Fruit fly (Drosophila melanogaster) whole organism, embryonic: ENCODE measurements around the gene Syp.
A peak's percentile ranks its signal among the peaks of the same experiment; 100 is the strongest.

Experiments used
- Asciz ChIP-seq: fragments of 200-800 bp; sonication (Bioruptor generic); optimal IDR thresholded peaks from 2 replicates; lab custom pipeline; 2017; ENCODE audit warnings: missing biosample characterization, mild to moderate bottlenecking, missing genetic modification characterization, missing genetic modification reagents
- Awh ChIP-seq: fragments of 200-800 bp; sonication (Bioruptor generic); IDR thresholded peaks from 2 replicates; pipeline ENCODE4, ENCODE4 v1.3.6; 2022; ENCODE audit warnings: missing biosample characterization, missing genetic modification characterization
- CG10209 ChIP-seq: fragments of 200-800 bp; sonication (Bioruptor generic); optimal IDR thresholded peaks from 3 replicates; lab custom pipeline; 2017; ENCODE audit warnings: missing biosample characterization, mild to moderate bottlenecking, missing genetic modification characterization, missing genetic modification reagents
- CG10654 ChIP-seq: fragments of 200-800 bp; sonication (Bioruptor generic); optimal IDR thresholded peaks from 2 replicates; lab custom pipeline; 2016; ENCODE audit warnings: missing biosample characterization, missing genetic modification characterization
- CG11456 ChIP-seq: fragments of 200-800 bp; sonication (Bioruptor generic); IDR thresholded peaks from 3 replicates; pipeline ENCODE4 v1.3.6; 2022; ENCODE audit warnings: missing biosample characterization, missing genetic modification characterization
- CG11696 ChIP-seq: fragments of 200-800 bp; sonication (Bioruptor generic); IDR thresholded peaks from 2 replicates; pipeline ENCODE4 v1.3.6; 2022; ENCODE audit warnings: missing biosample characterization, missing genetic modification characterization
- CG11723 ChIP-seq: fragments of 200-800 bp; sonication (Bioruptor generic); optimal IDR thresholded peaks from 2 replicates; lab custom pipeline; 2017; ENCODE audit warnings: missing biosample characterization, mild to moderate bottlenecking, missing genetic modification characterization
- CG12299 ChIP-seq: fragments of 200-800 bp; sonication (Bioruptor generic); optimal IDR thresholded peaks from 2 replicates; lab custom pipeline; 2018; ENCODE audit warnings: missing biosample characterization, mild to moderate bottlenecking, missing genetic modification characterization
- CG13296 ChIP-seq: fragments of 200-800 bp; sonication (Bioruptor generic); optimal IDR thresholded peaks from 3 replicates; lab custom pipeline; 2018; ENCODE audit warnings: missing biosample characterization, mild to moderate bottlenecking, missing genetic modification characterization
- CG13424 ChIP-seq: fragments of 200-800 bp; sonication (Bioruptor generic); optimal IDR thresholded peaks from 2 replicates; lab custom pipeline; 2019; ENCODE audit warnings: missing biosample characterization, mild to moderate bottlenecking, missing genetic modification characterization, moderate library complexity
- CG14014 ChIP-seq: fragments of 200-800 bp; sonication (Bioruptor generic); IDR thresholded peaks from 2 replicates; pipeline ENCODE4 v1.3.6; 2022; ENCODE audit warnings: missing biosample characterization, missing genetic modification characterization
- CG14050 ChIP-seq: fragments of 200-800 bp; sonication (Bioruptor generic); IDR thresholded peaks from 3 replicates; pipeline ENCODE4 v1.3.6; 2022; ENCODE audit warnings: missing biosample characterization, missing genetic modification characterization
- CG14965 ChIP-seq: fragments of 200-800 bp; sonication (Bioruptor generic); optimal IDR thresholded peaks from 2 replicates; lab custom pipeline; 2016; ENCODE audit warnings: missing biosample characterization, missing genetic modification characterization, borderline replicate concordance
- CG16863 ChIP-seq: fragments of 200-800 bp; sonication (Bioruptor generic); optimal IDR thresholded peaks from 3 replicates; lab custom pipeline; 2016; ENCODE audit warnings: missing biosample characterization, missing genetic modification characterization
- CG17186 ChIP-seq: fragments of 200-800 bp; sonication (Bioruptor generic); optimal IDR thresholded peaks from 3 replicates; lab custom pipeline; 2017; ENCODE audit warnings: missing biosample characterization, missing genetic modification reagents, missing genetic modification characterization
- CG17328 ChIP-seq: fragments of 200-800 bp; sonication (Bioruptor generic); IDR thresholded peaks from 2 replicates; pipeline ENCODE4 v1.3.6; 2022; ENCODE audit warnings: missing biosample characterization, missing genetic modification characterization
- CG31224 ChIP-seq: fragments of 200-800 bp; sonication (Bioruptor generic); IDR thresholded peaks from 2 replicates; pipeline ENCODE4 v1.3.6; 2022; ENCODE audit warnings: missing biosample characterization, missing genetic modification characterization
- CG6813 ChIP-seq: fragments of 200-800 bp; sonication (Bioruptor generic); optimal IDR thresholded peaks from 2 replicates; lab custom pipeline; 2017; ENCODE audit warnings: missing biosample characterization, missing genetic modification characterization, mild to moderate bottlenecking, moderate library complexity, missing genetic modification reagents
- CG7357 ChIP-seq: fragments of 200-800 bp; sonication (Bioruptor generic); IDR thresholded peaks from 3 replicates; pipeline ENCODE4 v1.3.6; 2022; ENCODE audit warnings: missing biosample characterization, missing genetic modification characterization
- CG7372 ChIP-seq: fragments of 200-800 bp; sonication (Bioruptor generic); IDR thresholded peaks from 2 replicates; pipeline ENCODE4 v1.3.6; 2022; ENCODE audit warnings: missing biosample characterization, missing genetic modification characterization
- CG8089 ChIP-seq: fragments of 200-800 bp; sonication (Bioruptor generic); optimal IDR thresholded peaks from 3 replicates; lab custom pipeline; 2016; ENCODE audit warnings: missing biosample characterization, missing genetic modification characterization
- CG8478 ChIP-seq: fragments of >200 bp; optimal IDR thresholded peaks from 2 replicates; lab custom pipeline; 2018
- Dref ChIP-seq: fragments of 200-800 bp; sonication (Bioruptor generic); IDR thresholded peaks from 2 replicates; pipeline ENCODE4 v1.3.6; 2022; ENCODE audit warnings: missing biosample characterization, missing genetic modification characterization
- HLH54F ChIP-seq: fragments of 200-800 bp; sonication (Bioruptor generic); optimal IDR thresholded peaks from 3 replicates; lab custom pipeline; 2016; ENCODE audit warnings: missing biosample characterization, missing genetic modification characterization
- MBD-R2 ChIP-seq: fragments of 200-800 bp; sonication (Bioruptor generic); IDR thresholded peaks from 2 replicates; pipeline ENCODE4 v1.3.6; 2022; ENCODE audit warnings: missing biosample characterization, missing genetic modification characterization
- Myb ChIP-seq: fragments of 200-800 bp; sonication (Bioruptor generic); optimal IDR thresholded peaks from 2 replicates; lab custom pipeline; 2016; ENCODE audit warnings: missing biosample characterization, missing genetic modification characterization
- NC2β ChIP-seq: fragments of 200-800 bp; sonication (Bioruptor generic); optimal IDR thresholded peaks from 2 replicates; lab custom pipeline; 2016; ENCODE audit warnings: missing biosample characterization, missing genetic modification characterization
- Opbp ChIP-seq: fragments of 200-800 bp; sonication (Bioruptor generic); IDR thresholded peaks from 3 replicates; pipeline ENCODE4 v1.3.6; 2022; ENCODE audit warnings: missing biosample characterization, missing genetic modification characterization; ENCODE audit not compliant: partially characterized antibody
- Rx ChIP-seq: fragments of 200-800 bp; sonication (Bioruptor generic); IDR thresholded peaks from 2 replicates; pipeline ENCODE4 v1.3.6; 2022; ENCODE audit warnings: missing biosample characterization, missing genetic modification characterization
- YL-1 ChIP-seq: fragments of 200-800 bp; sonication (Bioruptor generic); optimal IDR thresholded peaks from 3 replicates; lab custom pipeline; 2017; ENCODE audit warnings: missing biosample characterization, mild to moderate bottlenecking, missing genetic modification characterization
- bbx ChIP-seq: fragments of 200-800 bp; sonication (Bioruptor generic); IDR thresholded peaks from 2 replicates; pipeline ENCODE4 v1.3.6; 2022; ENCODE audit warnings: missing biosample characterization, missing genetic modification characterization; ENCODE audit not compliant: partially characterized antibody
- bigmax ChIP-seq: fragments of 200-800 bp; sonication (Bioruptor generic); optimal IDR thresholded peaks from 2 replicates; lab custom pipeline; 2018; ENCODE audit warnings: missing biosample characterization, mild to moderate bottlenecking, missing genetic modification characterization
- bsh ChIP-seq, 2 experiments: fragments of 200-800 bp; sonication (Bioruptor generic); optimal IDR thresholded peaks; 2 replicates each; lab custom pipeline; 2017 to 2018; ENCODE audit warnings: mild to moderate bottlenecking in 2 of 2, missing biosample characterization in 2 of 2, missing genetic modification characterization in 2 of 2, moderate library complexity in 1 of 2
- cad ChIP-seq: fragments of >200 bp; optimal IDR thresholded peaks from 2 replicates; lab custom pipeline; 2017; ENCODE audit warnings: missing biosample characterization, missing genetic modification characterization
- dan ChIP-seq: fragments of 200-800 bp; sonication (Bioruptor generic); IDR thresholded peaks from 2 replicates; pipeline ENCODE4 v1.3.6; 2022; ENCODE audit warnings: missing biosample characterization, missing genetic modification characterization
- dati ChIP-seq: fragments of 200-800 bp; sonication (Bioruptor generic); IDR thresholded peaks from 2 replicates; pipeline ENCODE4 v1.3.6; 2022; ENCODE audit warnings: missing biosample characterization, missing genetic modification characterization
- eyg ChIP-seq: fragments of 200-800 bp; sonication (Bioruptor generic); optimal IDR thresholded peaks from 3 replicates; lab custom pipeline; 2016; ENCODE audit warnings: missing biosample characterization, missing genetic modification characterization
- fd64A ChIP-seq: fragments of 200-800 bp; sonication (Bioruptor generic); optimal IDR thresholded peaks from 3 replicates; lab custom pipeline; 2018; ENCODE audit warnings: missing biosample characterization, mild to moderate bottlenecking, missing genetic modification characterization
- fu2 ChIP-seq: fragments of 200-800 bp; sonication (Bioruptor generic); optimal IDR thresholded peaks from 2 replicates; lab custom pipeline; 2016; ENCODE audit warnings: missing biosample characterization, missing genetic modification characterization
- gro ChIP-seq: fragments of 200-800 bp; sonication (Bioruptor generic); optimal IDR thresholded peaks from 2 replicates; lab custom pipeline; 2016; ENCODE audit warnings: missing biosample characterization, missing genetic modification characterization
- gsb-n ChIP-seq: fragments of 200-800 bp; sonication (Bioruptor generic); optimal IDR thresholded peaks from 3 replicates; lab custom pipeline; 2018; ENCODE audit warnings: missing biosample characterization, mild to moderate bottlenecking, missing genetic modification characterization
- h ChIP-seq: fragments of >200 bp; optimal IDR thresholded peaks from 2 replicates; lab custom pipeline; 2017
- hbn ChIP-seq: fragments of 200-800 bp; sonication (Bioruptor generic); IDR thresholded peaks from 2 replicates; pipeline ENCODE4 v1.3.6; 2022; ENCODE audit warnings: missing biosample characterization, missing genetic modification characterization; ENCODE audit not compliant: partially characterized antibody
- ind ChIP-seq: fragments of 200-800 bp; sonication (Bioruptor generic); optimal IDR thresholded peaks from 3 replicates; lab custom pipeline; 2016; ENCODE audit warnings: missing biosample characterization, missing genetic modification characterization
- insv ChIP-seq, 2 experiments: fragments of 200-800 bp; sonication (Bioruptor generic); optimal IDR thresholded peaks; 3 replicates each; lab custom pipeline; 2016 to 2018; ENCODE audit warnings: missing biosample characterization in 2 of 2, missing genetic modification characterization in 2 of 2
- oc ChIP-seq: fragments of 200-800 bp; sonication (Bioruptor generic); optimal IDR thresholded peaks from 2 replicates; lab custom pipeline; 2018; ENCODE audit warnings: missing biosample characterization, mild to moderate bottlenecking, missing genetic modification characterization, moderate library complexity
- phol ChIP-seq: fragments of 200-800 bp; sonication (Bioruptor generic); optimal IDR thresholded peaks from 3 replicates; lab custom pipeline; 2018; ENCODE audit warnings: missing biosample characterization, mild to moderate bottlenecking, missing genetic modification characterization, moderate library complexity
- sd ChIP-seq: fragments of 200-800 bp; sonication (Bioruptor generic); optimal IDR thresholded peaks from 3 replicates; lab custom pipeline; 2018; ENCODE audit warnings: missing biosample characterization, mild to moderate bottlenecking, missing genetic modification characterization, moderate library complexity
- sqz ChIP-seq: fragments of 200-800 bp; sonication (Bioruptor generic); optimal IDR thresholded peaks from 3 replicates; lab custom pipeline; 2018; ENCODE audit warnings: missing biosample characterization, mild to moderate bottlenecking, missing genetic modification characterization
- sr ChIP-seq: fragments of 200-800 bp; sonication (Bioruptor generic); IDR thresholded peaks from 3 replicates; pipeline ENCODE4 v1.3.6; 2022; ENCODE audit warnings: missing biosample characterization, missing genetic modification characterization
- ttk ChIP-seq: fragments of 200-800 bp; sonication (Bioruptor generic); IDR thresholded peaks from 2 replicates; pipeline ENCODE4 v2.1.2; 2022; ENCODE audit warnings: missing biosample characterization, missing genetic modification characterization
- wor ChIP-seq: fragments of 200-800 bp; sonication (Bioruptor generic); IDR thresholded peaks from 2 replicates; pipeline ENCODE4 v1.3.6; 2022; ENCODE audit warnings: missing biosample characterization, missing genetic modification characterization

Syp gene

DNA sequence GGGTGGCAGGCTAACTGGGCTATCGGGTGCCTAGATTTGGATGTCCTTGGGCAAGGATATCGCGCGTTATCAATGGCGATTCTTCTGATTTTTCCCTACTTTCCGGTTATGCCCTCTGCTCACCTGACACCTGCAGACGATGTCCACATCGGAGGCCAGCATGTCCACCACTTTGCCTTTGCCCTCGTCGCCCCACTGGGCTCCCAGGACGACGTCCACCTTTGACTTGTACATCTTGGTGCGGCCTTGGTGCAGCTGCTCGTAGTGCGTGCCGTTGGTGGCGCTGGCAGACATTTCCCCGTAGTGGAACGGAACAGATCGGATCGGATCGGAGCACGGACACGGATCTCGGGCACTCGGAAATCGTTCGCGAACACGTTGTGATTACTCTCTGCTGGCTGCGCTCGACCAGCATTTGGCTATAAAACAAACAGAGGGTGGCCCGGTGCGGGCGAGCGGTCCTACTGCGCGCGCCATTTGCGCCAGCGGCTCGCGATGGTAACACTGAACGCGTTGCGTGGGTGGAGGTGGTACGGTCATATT, 73.7 kb downstream of the Syp start, which contains the start of gene Adss (continued):
- peak; percentile 2 for TF ChIP-seq eyg (GFP tag; lab: Kevin White, UChicago)
- TF ChIP-seq insv (GFP tag; optimal IDR thresholded peaks at IDR 0.05; lab: Kevin White, UChicago) = peak in 1 of 2 experiments; percentile 6
- no peak for TF ChIP-seq CG14965
- 0 out of 2 replicates have a peak, but pooled peaks have one; percentile 14 for TF ChIP-seq ttk (GFP tag; lab: Robert Waterston, UW)
- no peak for TF ChIP-seq h (lab: Kevin White, UChicago)
- no peak for TF ChIP-seq CG10654
- TF ChIP-seq CG12299 (tag; lab: Kevin White, UChicago) = no peak
- peak; percentile 98 for TF ChIP-seq sr (GFP tag; lab: Robert Waterston, UW)
- no peak for TF ChIP-seq sd (tag; lab: Kevin White, UChicago)
- no peak for TF ChIP-seq CG8478 (lab: Kevin White, UChicago)
- no peak for TF ChIP-seq ind (GFP tag; lab: Kevin White, UChicago)
- TF ChIP-seq gsb-n (tag; lab: Kevin White, UChicago) = no peak
- no peak for TF ChIP-seq fd64A (GFP tag; lab: Kevin White, UChicago)
- no peak for TF ChIP-seq CG11696 (GFP tag; lab: Robert Waterston, UW)
- peak; percentile 62 for TF ChIP-seq Myb (GFP tag; lab: Kevin White, UChicago)
- TF ChIP-seq dan (GFP tag; lab: Robert Waterston, UW) = no peak
- TF ChIP-seq bbx = peak; percentile 32; the same call in 1 of the 2 replicates
- TF ChIP-seq CG10209 (GFP tag; lab: Kevin White, UChicago) = no peak
- no peak for TF ChIP-seq CG14050 (GFP tag; lab: Robert Waterston, UW)
- TF ChIP-seq CG8089 (GFP tag; lab: Kevin White, UChicago) = no peak
- no peak for TF ChIP-seq oc (tag; lab: Kevin White, UChicago)
- TF ChIP-seq CG7357 (GFP tag; lab: Robert Waterston, UW) = no peak
- 0 out of 2 replicates have a peak, but pooled peaks have one; percentile 35 for TF ChIP-seq CG7372 (GFP tag; lab: Robert Waterston, UW)
- TF ChIP-seq Asciz (GFP tag; lab: Kevin White, UChicago) = no peak
- TF ChIP-seq CG13424 (tag; lab: Kevin White, UChicago) = no peak
- peak; percentile 51 for TF ChIP-seq gro (GFP tag; lab: Kevin White, UChicago)
- TF ChIP-seq YL-1 = no peak
- no peak for TF ChIP-seq CG31224 (GFP tag; lab: Robert Waterston, UW)
- no peak for TF ChIP-seq HLH54F
- peak; percentile 70 for TF ChIP-seq MBD-R2
- no peak for TF ChIP-seq bsh (GFP tag; optimal IDR thresholded peaks at IDR 0.05; lab: Kevin White, UChicago)
- no peak for TF ChIP-seq CG14014
- peak; percentile 42 for TF ChIP-seq NC2β
- no peak for TF ChIP-seq cad (GFP tag; lab: Kevin White, UChicago)
- TF ChIP-seq Rx (GFP tag; lab: Robert Waterston, UW) = no peak
- TF ChIP-seq Awh = 0 out of 2 replicates have a peak, but pooled peaks have one; percentile 11
- no peak for TF ChIP-seq CG6813 (GFP tag; lab: Kevin White, UChicago)
- no peak for TF ChIP-seq CG13296 (GFP tag; lab: Kevin White, UChicago)
- TF ChIP-seq Opbp (GFP tag; lab: Robert Waterston, UW) = peak; percentile 53; the same call in 2 of the 3 replicates
- TF ChIP-seq dati (GFP tag; lab: Robert Waterston, UW) = no peak
- no peak for TF ChIP-seq bigmax (GFP tag; lab: Kevin White, UChicago)
- TF ChIP-seq CG16863 (GFP tag; lab: Kevin White, UChicago) = peak; percentile 18
- no peak for TF ChIP-seq CG11723 (GFP tag; lab: Kevin White, UChicago)
- TF ChIP-seq CG17328 = peak; percentile 22; the same call in 1 of the 2 replicates
- peak; percentile 48 for TF ChIP-seq phol (tag; lab: Kevin White, UChicago)
- no peak for TF ChIP-seq fu2 (GFP tag; lab: Kevin White, UChicago)
- peak; percentile 67; the same call in 1 of the 3 replicates for TF ChIP-seq CG11456 (GFP tag; lab: Robert Waterston, UW)
- TF ChIP-seq hbn (GFP tag; lab: Robert Waterston, UW) = no peak
- TF ChIP-seq Dref (GFP tag; lab: Robert Waterston, UW) = no peak
- TF ChIP-seq CG17186 (GFP tag; lab: Kevin White, UChicago) = peak; percentile 89
- no peak for TF ChIP-seq sqz (GFP tag; lab: Kevin White, UChicago)
- TF ChIP-seq wor = no peak
